Fruit fly (Drosophila melanogaster): Measurements from ENCODE around the gene CG31266.

The CG31266 gene

DNA sequence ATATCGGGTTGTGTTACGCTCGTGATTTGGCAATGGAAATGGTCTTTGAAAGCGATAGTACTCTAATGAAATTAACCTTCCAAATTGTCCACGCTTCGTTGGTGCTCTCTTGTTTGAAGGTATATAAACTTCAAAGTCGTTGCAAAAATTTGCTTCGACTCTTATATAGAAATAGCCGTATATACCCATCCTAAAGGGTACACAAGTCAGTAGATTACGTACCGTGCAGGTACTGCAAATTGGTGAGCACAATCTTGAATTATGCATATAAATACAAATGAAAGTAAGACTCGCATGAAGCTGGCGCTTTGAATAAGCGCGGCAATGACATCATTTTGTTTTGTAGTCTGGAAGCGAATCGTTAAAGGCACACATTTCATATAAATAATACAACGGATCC, 16.2 kb upstream of the CG31266 start:
- TF ChIP-seq lola (GFP tag; optimal IDR thresholded peaks at IDR 0.05) = no peak
- TF ChIP-seq pan (optimal IDR thresholded peaks at IDR 0.05) = no peak
- no peak for TF ChIP-seq CG9705 (GFP tag; optimal IDR thresholded peaks at IDR 0.05)
- TF ChIP-seq Dfd (GFP tag; optimal IDR thresholded peaks at IDR 0.05) = no peak
- no peak for TF ChIP-seq usp (GFP tag; optimal IDR thresholded peaks at IDR 0.05)
- peak; percentile 22 for TF ChIP-seq h (GFP tag; optimal IDR thresholded peaks at IDR 0.05)
- TF ChIP-seq Mio (GFP tag; optimal IDR thresholded peaks at IDR 0.05) = no peak
- TF ChIP-seq sage (GFP tag; optimal IDR thresholded peaks at IDR 0.05) = no peak
- TF ChIP-seq Hr78 (GFP tag; optimal IDR thresholded peaks at IDR 0.05) = no peak
- peak; percentile 14 for TF ChIP-seq HLH106 (tag; optimal IDR thresholded peaks at IDR 0.05)
- TF ChIP-seq Abd-B (GFP tag; optimal IDR thresholded peaks at IDR 0.05) = no peak
- peak; percentile 62 for TF ChIP-seq ey (GFP tag; optimal IDR thresholded peaks at IDR 0.05)
- TF ChIP-seq dsf (GFP tag; optimal IDR thresholded peaks at IDR 0.05; ENCODE audit: borderline replicate concordance) = no peak
- TF ChIP-seq Dif (GFP tag; optimal IDR thresholded peaks at IDR 0.05; ENCODE audit: partially characterized antibody) = no peak
- TF ChIP-seq N (GFP tag; optimal IDR thresholded peaks at IDR 0.05) = no peak
- TF ChIP-seq sv (GFP tag; optimal IDR thresholded peaks at IDR 0.05) = no peak
- peak; percentile 58 for TF ChIP-seq fru (GFP tag; optimal IDR thresholded peaks at IDR 0.05)
- TF ChIP-seq CrebA (GFP tag; optimal IDR thresholded peaks at IDR 0.05; ENCODE audit: borderline replicate concordance) = no peak
- peak; percentile 47 for TF ChIP-seq Hr83 (GFP tag; optimal IDR thresholded peaks at IDR 0.05; ENCODE audit: poor library complexity, severe bottlenecking)
- TF ChIP-seq Hnf4 (GFP tag; optimal IDR thresholded peaks at IDR 0.05) = peak; percentile 17
- no peak for TF ChIP-seq Myc (optimal IDR thresholded peaks at IDR 0.05)
- TF ChIP-seq woc (GFP tag; optimal IDR thresholded peaks at IDR 0.05) = peak; percentile 8
- TF ChIP-seq rgr (GFP tag; optimal IDR thresholded peaks at IDR 0.05) = peak; percentile 26
- peak; percentile 2 for TF ChIP-seq tai (GFP tag; optimal IDR thresholded peaks at IDR 0.05)
- TF ChIP-seq br (GFP tag; optimal IDR thresholded peaks at IDR 0.05) = peak; percentile 68
- peak; percentile 28 for TF ChIP-seq OdsH (GFP tag; optimal IDR thresholded peaks at IDR 0.05)
- TF ChIP-seq foxo (GFP tag; optimal IDR thresholded peaks at IDR 0.05) = peak in 1 of 2 experiments; percentile 68
- TF ChIP-seq GATAd (GFP tag; optimal IDR thresholded peaks at IDR 0.05) = no peak
- TF ChIP-seq dmrt93B (GFP tag; optimal IDR thresholded peaks at IDR 0.05) = peak; percentile 17
- no peak for TF ChIP-seq Sp1 (GFP tag; optimal IDR thresholded peaks at IDR 0.05)
- no peak for TF ChIP-seq Vsx2 (GFP tag; optimal IDR thresholded peaks at IDR 0.05; ENCODE audit: partially characterized antibody)

DNA sequence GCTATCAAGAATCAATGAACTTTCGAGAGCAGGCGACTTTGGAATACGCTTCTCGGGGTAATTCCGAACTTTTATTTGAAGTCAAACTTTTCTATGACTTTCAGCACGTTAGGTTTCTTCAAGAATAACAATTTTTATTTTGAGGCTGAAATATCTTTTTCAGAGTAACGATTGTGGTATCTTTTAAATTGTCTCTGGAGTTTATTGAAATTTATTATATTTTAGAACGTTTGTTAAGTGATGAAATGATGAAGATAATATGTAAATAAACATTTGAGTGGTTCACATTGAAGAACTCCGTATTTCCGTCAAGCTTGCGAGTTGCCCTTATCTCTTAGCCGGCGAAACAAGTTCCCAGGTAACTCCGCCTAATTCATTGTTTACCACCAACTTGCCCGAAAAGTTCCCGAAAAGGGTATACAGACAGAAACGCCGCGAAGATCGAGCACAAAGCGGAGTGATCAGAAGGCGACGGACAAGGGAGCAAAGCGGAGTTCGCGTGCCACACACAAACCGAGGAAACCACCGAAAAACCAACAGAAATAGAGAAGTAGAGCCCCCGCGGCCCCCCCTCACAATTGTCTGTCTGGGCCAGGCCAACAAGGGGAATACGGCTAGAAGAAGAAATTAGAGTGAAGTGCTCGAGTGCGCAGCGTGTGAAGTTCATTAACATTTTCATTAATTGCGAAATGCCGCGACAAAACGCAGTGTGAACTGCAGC, 14.7 kb upstream of the CG31266 start:
- TF ChIP-seq jim (GFP tag; optimal IDR thresholded peaks at IDR 0.05) = no peak
- TF ChIP-seq h (GFP tag; optimal IDR thresholded peaks at IDR 0.05) = peak; percentile 79
- TF ChIP-seq rgr (GFP tag; optimal IDR thresholded peaks at IDR 0.05) = peak; percentile 52
- no peak for TF ChIP-seq tai (GFP tag; optimal IDR thresholded peaks at IDR 0.05)
- peak; percentile 40 for TF ChIP-seq dmrt93B (GFP tag; optimal IDR thresholded peaks at IDR 0.05)
- no peak for TF ChIP-seq Dfd (GFP tag; optimal IDR thresholded peaks at IDR 0.05)
- TF ChIP-seq Hnf4 (GFP tag; optimal IDR thresholded peaks at IDR 0.05) = peak; percentile 22
- peak; percentile 77 for TF ChIP-seq HLH106 (tag; optimal IDR thresholded peaks at IDR 0.05)
- peak; percentile 72 for TF ChIP-seq Sp1 (GFP tag; optimal IDR thresholded peaks at IDR 0.05)
- TF ChIP-seq foxo (GFP tag; optimal IDR thresholded peaks at IDR 0.05) = peak in 1 of 2 experiments; percentile 57
- TF ChIP-seq br (GFP tag; optimal IDR thresholded peaks at IDR 0.05) = peak; percentile 55
- TF ChIP-seq woc (GFP tag; optimal IDR thresholded peaks at IDR 0.05) = peak; percentile 79
- no peak for TF ChIP-seq dl (GFP tag; optimal IDR thresholded peaks at IDR 0.05; ENCODE audit: insufficient read depth in 1 of 2, partially characterized antibody in 2 of 2)
- TF ChIP-seq psq (GFP tag; optimal IDR thresholded peaks at IDR 0.05) = peak; percentile 84
- TF ChIP-seq sage (GFP tag; optimal IDR thresholded peaks at IDR 0.05) = peak; percentile 8
- TF ChIP-seq OdsH (GFP tag; optimal IDR thresholded peaks at IDR 0.05) = peak; percentile 71
- TF ChIP-seq ey (GFP tag; optimal IDR thresholded peaks at IDR 0.05) = peak; percentile 65
- peak; percentile 64 for TF ChIP-seq fru (GFP tag; optimal IDR thresholded peaks at IDR 0.05)
- TF ChIP-seq Rel (GFP tag; optimal IDR thresholded peaks at IDR 0.05) = no peak
- TF ChIP-seq Rel (tag; optimal IDR thresholded peaks at IDR 0.05) = peak; percentile 2

DNA sequence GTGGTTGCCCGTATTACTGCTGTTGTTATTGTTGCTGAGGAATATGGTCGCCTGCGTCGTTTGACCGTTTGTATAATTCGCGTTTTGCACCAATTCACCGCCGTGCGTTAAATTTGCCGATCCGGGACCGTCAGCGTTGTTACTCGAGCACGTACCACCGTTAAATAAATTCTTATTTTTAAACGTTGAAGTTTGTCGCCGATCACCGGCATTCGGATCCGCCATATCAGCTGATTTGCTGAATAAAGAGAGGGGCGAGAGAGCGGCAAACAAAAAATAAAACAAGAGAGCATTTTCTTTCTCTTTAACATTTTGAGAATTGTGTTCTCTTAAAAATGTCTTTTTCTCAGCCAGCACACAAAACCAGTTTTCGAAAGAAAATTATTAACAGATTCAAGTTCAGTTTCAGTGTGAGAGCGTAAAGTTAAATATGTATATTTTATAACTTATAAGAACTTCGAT, 13.5 kb upstream of the CG31266 start:
- TF ChIP-seq Dif (GFP tag; optimal IDR thresholded peaks at IDR 0.05; ENCODE audit: partially characterized antibody) = peak; percentile 59
- peak; percentile 39 for TF ChIP-seq Sp1 (GFP tag; optimal IDR thresholded peaks at IDR 0.05)
- TF ChIP-seq dmrt93B (GFP tag; optimal IDR thresholded peaks at IDR 0.05) = no peak
- TF ChIP-seq woc (GFP tag; optimal IDR thresholded peaks at IDR 0.05) = no peak
- no peak for TF ChIP-seq pan (optimal IDR thresholded peaks at IDR 0.05)
- TF ChIP-seq brk (GFP tag; optimal IDR thresholded peaks at IDR 0.05) = peak; percentile 38
- peak; percentile 29 to 60 for TF ChIP-seq dl (GFP tag; optimal IDR thresholded peaks at IDR 0.05; ENCODE audit: insufficient read depth in 1 of 2, partially characterized antibody in 2 of 2)
- peak; percentile 45 for TF ChIP-seq Hr83 (GFP tag; optimal IDR thresholded peaks at IDR 0.05; ENCODE audit: poor library complexity, severe bottlenecking)
- peak; percentile 73 for TF ChIP-seq sage (GFP tag; optimal IDR thresholded peaks at IDR 0.05)
- TF ChIP-seq tai (GFP tag; optimal IDR thresholded peaks at IDR 0.05) = no peak
- TF ChIP-seq lola (GFP tag; optimal IDR thresholded peaks at IDR 0.05) = peak; percentile 45
- no peak for TF ChIP-seq Rel (GFP tag; optimal IDR thresholded peaks at IDR 0.05)
- TF ChIP-seq Rel (tag; optimal IDR thresholded peaks at IDR 0.05) = peak; percentile 22
- TF ChIP-seq CrebA (GFP tag; optimal IDR thresholded peaks at IDR 0.05; ENCODE audit: borderline replicate concordance) = peak; percentile 74
- peak; percentile 12 for TF ChIP-seq br (GFP tag; optimal IDR thresholded peaks at IDR 0.05)
- TF ChIP-seq CG32264 (GFP tag; optimal IDR thresholded peaks at IDR 0.05) = peak; percentile 15
- peak in 1 of 2 experiments; percentile 32 for TF ChIP-seq foxo (GFP tag; optimal IDR thresholded peaks at IDR 0.05)

Measured in whole organism, wandering third instar larva.